Worm (Caenorhabditis elegans): Measurements from ENCODE around the gene Y22D7AL.6.
A peak's percentile ranks its signal among the peaks of the same experiment; 100 is the strongest.

Y22D7AL.6 gene

ce11 chrIII:1603776-1604175 is 950 bp upstream of the Y22D7AL.6 start:
- no peak for TF ChIP-seq zip-11 (GFP tag; IDR thresholded peaks at IDR 0.05)
- TF ChIP-seq R02D3.7 (tag; optimal IDR thresholded peaks at IDR 0.05) = no peak
- no peak for TF ChIP-seq nhr-42 (GFP tag; IDR thresholded peaks at IDR 0.05)
- no peak for TF ChIP-seq F10B5.3 (tag; optimal IDR thresholded peaks at IDR 0.05)
- TF ChIP-seq fos-1 (tag; optimal IDR thresholded peaks at IDR 0.05) = no peak
- TF ChIP-seq lim-7 (GFP tag; IDR thresholded peaks at IDR 0.05) = peak; percentile 65; the same call in 1 of the 2 replicates
- TF ChIP-seq dmd-6 (GFP tag; IDR thresholded peaks at IDR 0.05) = no peak
- TF ChIP-seq madf-5 (GFP tag; IDR thresholded peaks at IDR 0.05) = peak in 1 of 2 experiments; percentile 69; a peak in 1 of 4 replicates
- TF ChIP-seq daf-19 (GFP tag; conservative IDR thresholded peaks at IDR 0.05) = no peak
- TF ChIP-seq Y48G9A.11 (GFP tag; IDR thresholded peaks at IDR 0.05) = 0 out of 2 replicates have a peak, but pooled peaks have one; percentile 9
- TF ChIP-seq egl-43 (GFP tag; IDR thresholded peaks at IDR 0.05) = 0 out of 2 replicates have a peak, but pooled peaks have one; percentile 28
- TF ChIP-seq hmg-1.1 (GFP tag; IDR thresholded peaks at IDR 0.05) = no peak
- no peak for TF ChIP-seq daf-8 (GFP tag; IDR thresholded peaks at IDR 0.05)
- TF ChIP-seq nhr-111 (GFP tag; optimal IDR thresholded peaks at IDR 0.05) = no peak
- peak; percentile 39 for TF ChIP-seq aha-1 (tag)
- no peak for TF ChIP-seq mep-1 (tag; optimal IDR thresholded peaks at IDR 0.05)
- peak; percentile 41; the same call in 1 of the 2 replicates for TF ChIP-seq vab-7 (GFP tag; IDR thresholded peaks at IDR 0.05)
- no peak for TF ChIP-seq nhr-48 (tag; optimal IDR thresholded peaks at IDR 0.05)
- TF ChIP-seq pha-4 (GFP tag; IDR thresholded peaks at IDR 0.05) = 0 out of 2 replicates have a peak, but pooled peaks have one; percentile 52
- TF ChIP-seq pha-4 (tag; optimal IDR thresholded peaks at IDR 0.05) = no peak
- TF ChIP-seq ZK337.2 (GFP tag; IDR thresholded peaks at IDR 0.05) = no peak
- no peak for TF ChIP-seq dmd-8 (GFP tag; IDR thresholded peaks at IDR 0.05)
- TF ChIP-seq nhr-237 (tag; optimal IDR thresholded peaks at IDR 0.05) = no peak
- no peak for TF ChIP-seq arid-1 (GFP tag; conservative IDR thresholded peaks at IDR 0.05)
- no peak for TF ChIP-seq saeg-2 (GFP tag; IDR thresholded peaks at IDR 0.05)
- TF ChIP-seq spr-3 (GFP tag; optimal IDR thresholded peaks at IDR 0.05) = no peak
- TF ChIP-seq madf-9 (GFP tag; conservative IDR thresholded peaks at IDR 0.05) = peak; percentile 42; the same call in 1 of the 2 replicates
- no peak for TF ChIP-seq hlh-30 (tag; optimal IDR thresholded peaks at IDR 0.05; ENCODE audit: insufficient read depth)
- no peak for TF ChIP-seq dve-1 (tag; optimal IDR thresholded peaks at IDR 0.05; ENCODE audit: insufficient read depth)
- TF ChIP-seq sdz-12 (GFP tag; optimal IDR thresholded peaks at IDR 0.05) = no peak
- TF ChIP-seq dpl-1 (GFP tag; optimal IDR thresholded peaks at IDR 0.05) = no peak
- TF ChIP-seq spr-1 (tag; optimal IDR thresholded peaks at IDR 0.05) = no peak
- 0 out of 2 replicates have a peak, but pooled peaks have one; percentile 72 for TF ChIP-seq F44E2.7 (GFP tag; IDR thresholded peaks at IDR 0.05)
- no peak for TF ChIP-seq ceh-28 (tag; optimal IDR thresholded peaks at IDR 0.05)
- TF ChIP-seq unc-39 (tag; optimal IDR thresholded peaks at IDR 0.05) = no peak
- TF ChIP-seq lsy-2 (tag; optimal IDR thresholded peaks at IDR 0.05) = no peak
- TF ChIP-seq D1046.2 (GFP tag; IDR thresholded peaks at IDR 0.05) = no peak
- TF ChIP-seq nhr-25 (tag; optimal IDR thresholded peaks at IDR 0.05; ENCODE audit: borderline replicate concordance, insufficient read depth) = no peak
- TF ChIP-seq php-3 (GFP tag; IDR thresholded peaks at IDR 0.05) = no peak
- no peak for TF ChIP-seq F49E8.2 (tag; optimal IDR thresholded peaks at IDR 0.05; ENCODE audit: borderline replicate concordance)
- no peak for TF ChIP-seq snpc-4 (tag; optimal IDR thresholded peaks at IDR 0.05)
- no peak for TF ChIP-seq pqm-1 (tag; optimal IDR thresholded peaks at IDR 0.05)
- no peak for TF ChIP-seq mdl-1 (tag; optimal IDR thresholded peaks at IDR 0.05)
- TF ChIP-seq nhr-10 (tag; optimal IDR thresholded peaks at IDR 0.05) = no peak
- no peak for TF ChIP-seq lin-1 (GFP tag; IDR thresholded peaks at IDR 0.05)
- no peak for TF ChIP-seq ceh-32 (tag; optimal IDR thresholded peaks at IDR 0.05; ENCODE audit: poor library complexity)
- TF ChIP-seq mdt-29 (GFP tag; IDR thresholded peaks at IDR 0.05) = no peak
- no peak for TF ChIP-seq lin-39 (tag; optimal IDR thresholded peaks at IDR 0.05)
- TF ChIP-seq tag-97 (GFP tag; IDR thresholded peaks at IDR 0.05) = no peak
- TF ChIP-seq lir-3 (tag; optimal IDR thresholded peaks at IDR 0.05) = no peak
- no peak for TF ChIP-seq ceh-62 (tag; optimal IDR thresholded peaks at IDR 0.05)
- peak; percentile 2 for TF ChIP-seq Y5F2A.4 (GFP tag; optimal IDR thresholded peaks at IDR 0.05)
